Fruit fly (Drosophila melanogaster): Measurements from ENCODE around the gene CYLD.

The CYLD gene

DNA sequence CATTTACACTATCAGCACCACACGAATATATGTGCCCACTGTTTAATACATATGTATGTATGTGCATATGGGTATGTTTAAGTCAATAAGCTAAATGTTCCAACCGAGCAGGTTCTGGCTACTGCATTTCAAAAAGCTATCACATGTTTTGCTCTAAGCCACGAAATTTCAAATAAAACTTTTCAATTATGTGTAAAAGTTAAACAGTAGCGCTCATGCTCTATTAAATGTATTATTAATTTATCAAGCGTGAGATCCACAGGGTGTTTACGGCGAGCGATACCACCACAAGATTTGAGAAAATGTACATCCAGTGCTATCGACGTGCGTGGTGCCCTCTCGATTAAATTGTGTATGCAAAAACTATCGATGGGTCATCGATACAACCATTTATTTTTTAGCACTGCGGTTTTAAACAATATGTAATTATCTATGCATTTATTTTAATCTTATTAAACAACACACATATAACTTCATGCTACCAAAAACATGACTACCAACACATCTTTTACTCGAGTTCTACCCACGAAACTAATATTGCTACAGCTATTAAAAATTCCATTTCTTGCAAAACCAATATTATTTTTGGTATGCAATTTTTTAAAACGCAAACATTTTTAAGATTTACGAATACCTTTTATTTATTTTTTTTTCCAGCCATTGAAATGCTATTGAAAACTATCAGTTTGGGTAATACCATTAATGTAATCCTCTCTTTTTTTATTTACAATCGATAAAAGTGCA, 38.7 kb downstream of the CYLD start, which contains the start of gene Pten (continued):
- TF ChIP-seq schlank (tag; optimal IDR thresholded peaks at IDR 0.05) (no peak), Ssrp (tag; optimal IDR thresholded peaks at IDR 0.05) (peak; percentile 71), CG11696 (GFP tag; IDR thresholded peaks at IDR 0.05) (0 out of 2 replicates have a peak, but pooled peaks have one; percentile 33), row (GFP tag; IDR thresholded peaks at IDR 0.05) (peak; percentile 87), CG8944 (GFP tag; optimal IDR thresholded peaks at IDR 0.05) (peak; percentile 37), CG17568 (GFP tag; optimal IDR thresholded peaks at IDR 0.05) (no peak), stwl (tag; optimal IDR thresholded peaks at IDR 0.05) (peak; percentile 60), so (GFP tag; IDR thresholded peaks at IDR 0.05) (no peak), CG7963 (GFP tag; IDR thresholded peaks at IDR 0.05; ENCODE audit: partially characterized antibody) (peak; percentile 90), cas (GFP tag; IDR thresholded peaks at IDR 0.05) (no peak), CG7271 (tag; optimal IDR thresholded peaks at IDR 0.05) (peak; percentile 16), Vsx1 (GFP tag; optimal IDR thresholded peaks at IDR 0.05) (no peak), CG10147 (GFP tag; optimal IDR thresholded peaks at IDR 0.05) (peak; percentile 38), CG4820 (GFP tag; optimal IDR thresholded peaks at IDR 0.05) (peak; percentile 76), Deaf1 (tag; optimal IDR thresholded peaks at IDR 0.05) (no peak), Bteb2 (GFP tag; optimal IDR thresholded peaks at IDR 0.05) (peak; percentile 75), Atf6 (GFP tag; IDR thresholded peaks at IDR 0.05) (peak; percentile 70), fru (optimal IDR thresholded peaks at IDR 0.05) (no peak), CG4328 (GFP tag; optimal IDR thresholded peaks at IDR 0.05) (peak; percentile 45), CG1647 (GFP tag; optimal IDR thresholded peaks at IDR 0.05) (peak; percentile 38), CG2202 (tag; optimal IDR thresholded peaks at IDR 0.05) (no peak), aop (GFP tag; IDR thresholded peaks at IDR 0.05) (no peak), NC2β (GFP tag; optimal IDR thresholded peaks at IDR 0.05) (peak; percentile 57), abd-A (tag; optimal IDR thresholded peaks at IDR 0.05) (no peak), pum (GFP tag; optimal IDR thresholded peaks at IDR 0.05) (peak; percentile 60), Dll (GFP tag; IDR thresholded peaks at IDR 0.05; ENCODE audit: partially characterized antibody) (peak; percentile 84), CG4424 (GFP tag; optimal IDR thresholded peaks at IDR 0.05) (peak; percentile 82), CG18764 (GFP tag; optimal IDR thresholded peaks at IDR 0.05) (peak; percentile 100), wek (GFP tag; optimal IDR thresholded peaks at IDR 0.05) (peak; percentile 68), CG8359 (GFP tag; optimal IDR thresholded peaks at IDR 0.05; ENCODE audit: borderline replicate concordance) (no peak), Eip74EF (GFP tag; optimal IDR thresholded peaks at IDR 0.05) (no peak), onecut (GFP tag; IDR thresholded peaks at IDR 0.05) (no peak; the same call in 1 of the 2 replicates), Pdp1 (GFP tag; optimal IDR thresholded peaks at IDR 0.05) (peak; percentile 56 to 60), gcm2 (GFP tag; optimal IDR thresholded peaks at IDR 0.05) (no peak), CG12219 (GFP tag; optimal IDR thresholded peaks at IDR 0.05) (peak; percentile 27), CG2678 (tag; optimal IDR thresholded peaks at IDR 0.05) (no peak), mirr (GFP tag; optimal IDR thresholded peaks at IDR 0.05) (no peak), maf-S (GFP tag; optimal IDR thresholded peaks at IDR 0.05) (peak; percentile 64), Lim3 (GFP tag; IDR thresholded peaks at IDR 0.05) (no peak), Sry-δ (GFP tag; optimal IDR thresholded peaks at IDR 0.05) (peak; percentile 79), dimm (GFP tag; IDR thresholded peaks at IDR 0.05) (no peak), CG14710 (tag; optimal IDR thresholded peaks at IDR 0.05) (peak; percentile 90), CoRest (tag; optimal IDR thresholded peaks at IDR 0.05) (peak; percentile 76), CG14965 (GFP tag; optimal IDR thresholded peaks at IDR 0.05; ENCODE audit: borderline replicate concordance) (no peak), zfh2 (GFP tag; optimal IDR thresholded peaks at IDR 0.05) (peak; percentile 43), emc (GFP tag; optimal IDR thresholded peaks at IDR 0.05) (peak; percentile 7), knrl (GFP tag; IDR thresholded peaks at IDR 0.05; ENCODE audit: partially characterized antibody) (peak; percentile 87), CG32772 (GFP tag; IDR thresholded peaks at IDR 0.05) (no peak), CG10565 (GFP tag; optimal IDR thresholded peaks at IDR 0.05) (peak; percentile 69)
